Worm (Caenorhabditis elegans) whole organism, mixed stage, embryonic: ENCODE measurements around the gene skn-1.

Experiments
- ceh-83 ChIP-seq: fragments of 200-800 bp; sonication (Bioruptor generic); optimal IDR thresholded peaks from 2 replicates; lab custom pipeline; 2018; ENCODE audit warnings: mild to moderate bottlenecking, missing genetic modification characterization, missing compliant biosample characterization
- ces-1 ChIP-seq: fragments of 150-350 bp; optimal IDR thresholded peaks from 2 replicates; lab custom pipeline; 2014; ENCODE audit warnings: missing biosample characterization, missing genetic modification reagents, missing genetic modification characterization
- elt-3 ChIP-seq: fragments of 150-350 bp; optimal IDR thresholded peaks from 2 replicates; lab custom pipeline; 2014; ENCODE audit warnings: missing biosample characterization, missing genetic modification characterization
- ham-2 ChIP-seq: fragments of 200-800 bp; sonication (Bioruptor generic); optimal IDR thresholded peaks from 2 replicates; lab custom pipeline; 2018; ENCODE audit warnings: mild to moderate bottlenecking, missing genetic modification characterization, missing compliant biosample characterization
- mep-1 ChIP-seq: fragments of 150-350 bp; optimal IDR thresholded peaks from 2 replicates; lab custom pipeline; 2017; ENCODE audit warnings: missing biosample characterization, missing genetic modification reagents, missing genetic modification characterization, inconsistent platforms
- nhr-12 ChIP-seq: fragments of 150-350 bp; optimal IDR thresholded peaks from 2 replicates; lab custom pipeline; 2014; ENCODE audit warnings: missing biosample characterization, missing genetic modification characterization
- nhr-237 ChIP-seq: fragments of 150-350 bp; optimal IDR thresholded peaks from 2 replicates; lab custom pipeline; 2014; ENCODE audit warnings: missing biosample characterization, missing genetic modification characterization
- nhr-76 ChIP-seq: sonication (generic microtip); optimal IDR thresholded peaks from 2 replicates; lab custom pipeline; 2017; ENCODE audit warnings: missing biosample characterization, missing genetic modification characterization
- snpc-4 ChIP-seq: fragments of 150-350 bp; optimal IDR thresholded peaks from 2 replicates; lab custom pipeline; 2014; ENCODE audit warnings: missing biosample characterization, missing genetic modification characterization
- unc-62 ChIP-seq: fragments of 150-350 bp; optimal IDR thresholded peaks from 2 replicates; lab custom pipeline; 2014; ENCODE audit warnings: missing biosample characterization, missing genetic modification reagents, missing genetic modification characterization

DNA sequence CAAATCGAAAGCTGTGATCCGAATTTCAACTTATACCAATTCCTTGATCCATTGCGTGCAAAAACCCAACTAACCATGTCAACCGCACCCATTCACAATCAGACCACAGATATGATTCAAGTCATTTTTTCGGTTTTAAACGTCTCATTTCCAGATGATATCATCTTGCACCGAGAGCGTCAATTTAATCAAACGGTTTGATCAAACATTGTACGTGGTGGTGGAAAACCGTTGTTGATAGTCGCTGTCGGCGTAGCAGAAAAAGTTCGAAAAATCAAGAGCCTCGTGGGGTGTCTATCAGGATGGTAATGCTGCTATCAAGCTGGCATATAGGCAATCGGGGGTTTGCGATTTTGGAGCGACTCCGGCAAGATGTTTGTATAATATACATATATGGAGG is 1.3 kb downstream of the skn-1 start:
- TF ChIP-seq unc-62 (GFP tag; lab: Kevin White, UChicago) = no peak
- no peak for TF ChIP-seq mep-1 (tag; lab: Kevin White, UChicago)
- no peak for TF ChIP-seq nhr-76 (tag; lab: Kevin White, UChicago)
- no peak for TF ChIP-seq nhr-12 (tag; lab: Kevin White, UChicago)
- TF ChIP-seq snpc-4 (tag; lab: Kevin White, UChicago) = no peak
- no peak for TF ChIP-seq ham-2
- TF ChIP-seq ceh-83 = no peak
- no peak for TF ChIP-seq elt-3 (tag; lab: Kevin White, UChicago)
- TF ChIP-seq ces-1 (GFP tag; lab: Kevin White, UChicago) = no peak
- TF ChIP-seq nhr-237 = no peak
